Fruit fly (Drosophila melanogaster) whole organism, prepupa: ENCODE measurements around the gene tara.

Experiments
- Blimp-1 ChIP-seq: fragments of 200-800 bp; sonication (Bioruptor generic); optimal IDR thresholded peaks from 3 replicates; lab custom pipeline; 2017; ENCODE audit warnings: missing biosample characterization, missing genetic modification characterization, mild to moderate bottlenecking, moderate library complexity, missing genetic modification reagents
- CG10669 ChIP-seq: fragments of 200-800 bp; sonication (Bioruptor generic); optimal IDR thresholded peaks from 3 replicates; lab custom pipeline; 2018; ENCODE audit warnings: missing biosample characterization, mild to moderate bottlenecking, missing genetic modification characterization, moderate library complexity
- CG11294 ChIP-seq: fragments of 200-800 bp; sonication (Bioruptor generic); IDR thresholded peaks from 2 replicates; pipeline ENCODE4 v1.3.6; 2022; ENCODE audit warnings: missing biosample characterization, missing genetic modification characterization
- CG11902 ChIP-seq: fragments of 200-800 bp; sonication (Bioruptor generic); optimal IDR thresholded peaks from 3 replicates; lab custom pipeline; 2016; ENCODE audit warnings: missing biosample characterization, missing genetic modification characterization
- CG15336 ChIP-seq: fragments of 200-800 bp; sonication (Bioruptor generic); IDR thresholded peaks from 2 replicates; pipeline ENCODE4 v1.3.6; 2022; ENCODE audit warnings: missing biosample characterization, missing genetic modification characterization
- CG1621 ChIP-seq: fragments of 200-800 bp; sonication (Bioruptor generic); optimal IDR thresholded peaks from 3 replicates; lab custom pipeline; 2018; ENCODE audit warnings: missing biosample characterization, mild to moderate bottlenecking, missing genetic modification characterization
- CG16779 ChIP-seq: fragments of 200-800 bp; sonication (Bioruptor generic); optimal IDR thresholded peaks from 3 replicates; lab custom pipeline; 2017; ENCODE audit warnings: missing biosample characterization, mild to moderate bottlenecking, missing genetic modification characterization
- CG3032 ChIP-seq: fragments of 200-800 bp; optimal IDR thresholded peaks from 2 replicates; lab custom pipeline; 2019; ENCODE audit warnings: missing biosample characterization, mild to moderate bottlenecking, missing genetic modification characterization, moderate library complexity
- CG3919 ChIP-seq: fragments of 200-800 bp; sonication (Bioruptor generic); optimal IDR thresholded peaks from 3 replicates; lab custom pipeline; 2016; ENCODE audit warnings: missing biosample characterization, missing genetic modification characterization
- CG6163 ChIP-seq: fragments of 200-800 bp; sonication (Bioruptor generic); IDR thresholded peaks from 3 replicates; pipeline ENCODE4 v1.3.6; 2022; ENCODE audit warnings: missing biosample characterization, missing genetic modification characterization
- CG6854 ChIP-seq: fragments of 200-800 bp; sonication (Bioruptor generic); optimal IDR thresholded peaks from 2 replicates; lab custom pipeline; 2017; ENCODE audit warnings: missing biosample characterization, mild to moderate bottlenecking, missing genetic modification characterization
- CG7368 ChIP-seq: fragments of 200-800 bp; sonication (Bioruptor generic); optimal IDR thresholded peaks from 3 replicates; lab custom pipeline; 2016; ENCODE audit warnings: missing biosample characterization, missing genetic modification characterization
- CG8119 ChIP-seq: fragments of 200-800 bp; sonication (Bioruptor generic); IDR thresholded peaks from 3 replicates; pipeline ENCODE4 v1.3.6; 2022; ENCODE audit warnings: missing biosample characterization, missing genetic modification characterization
- CG8632 ChIP-seq: fragments of 200-800 bp; sonication (Bioruptor generic); optimal IDR thresholded peaks from 3 replicates; lab custom pipeline; 2016; ENCODE audit warnings: missing biosample characterization, missing genetic modification characterization
- Eip75B ChIP-seq: fragments of 200-800 bp; sonication (Bioruptor generic); optimal IDR thresholded peaks from 3 replicates; lab custom pipeline; 2016; ENCODE audit warnings: missing biosample characterization, missing genetic modification characterization
- Eip78C ChIP-seq: fragments of 200-800 bp; sonication (Bioruptor generic); peaks from one replicate; lab custom pipeline; 2016; ENCODE audit warnings: missing biosample characterization, missing genetic modification characterization
- Eip93F ChIP-seq: fragments of 200-800 bp; sonication (Bioruptor generic); optimal IDR thresholded peaks from 2 replicates; lab custom pipeline; 2016; ENCODE audit warnings: missing biosample characterization, mild to moderate bottlenecking, missing genetic modification characterization
- Ets96B ChIP-seq: fragments of 200-800 bp; optimal IDR thresholded peaks from 2 replicates; lab custom pipeline; 2019; ENCODE audit warnings: missing biosample characterization, mild to moderate bottlenecking, missing genetic modification characterization, moderate library complexity
- Hr38 ChIP-seq: sonication (Bioruptor generic); optimal IDR thresholded peaks from 2 replicates; lab custom pipeline; 2016; ENCODE audit warnings: missing biosample characterization, missing genetic modification characterization
- Lpt ChIP-seq: fragments of 200-800 bp; sonication (Bioruptor generic); optimal IDR thresholded peaks from 3 replicates; lab custom pipeline; 2016; ENCODE audit warnings: missing biosample characterization, missing genetic modification characterization
- Met ChIP-seq: fragments of 200-800 bp; sonication (Bioruptor generic); optimal IDR thresholded peaks from 3 replicates; lab custom pipeline; 2016; ENCODE audit warnings: missing biosample characterization, missing genetic modification characterization
- Sox102F ChIP-seq: fragments of 200-800 bp; sonication (Bioruptor generic); optimal IDR thresholded peaks from 2 replicates; lab custom pipeline; 2016; ENCODE audit warnings: missing biosample characterization, mild to moderate bottlenecking, missing genetic modification characterization
- acj6 ChIP-seq: fragments of 200-800 bp; sonication (Bioruptor generic); optimal IDR thresholded peaks from 3 replicates; lab custom pipeline; 2016; ENCODE audit warnings: missing biosample characterization, missing genetic modification characterization
- cyc ChIP-seq: fragments of 200-800 bp; sonication (Bioruptor generic); optimal IDR thresholded peaks from 3 replicates; lab custom pipeline; 2016; ENCODE audit warnings: missing biosample characterization, missing genetic modification characterization
- dac ChIP-seq: fragments of 200-800 bp; sonication (Bioruptor generic); optimal IDR thresholded peaks from 2 replicates; lab custom pipeline; 2017; ENCODE audit warnings: missing biosample characterization, mild to moderate bottlenecking, missing genetic modification characterization
- dsx ChIP-seq: fragments of 200-800 bp; optimal IDR thresholded peaks from 3 replicates; lab custom pipeline; 2019; ENCODE audit warnings: missing biosample characterization, mild to moderate bottlenecking, missing genetic modification characterization, moderate library complexity; ENCODE audit not compliant: poor library complexity, severe bottlenecking
- eg ChIP-seq: fragments of 200-800 bp; sonication (Bioruptor generic); IDR thresholded peaks from 3 replicates; pipeline ENCODE4 v1.3.6; 2022; ENCODE audit warnings: missing biosample characterization, missing genetic modification characterization
- esn ChIP-seq: fragments of 200-800 bp; sonication (Bioruptor generic); optimal IDR thresholded peaks from 2 replicates; lab custom pipeline; 2016; ENCODE audit warnings: missing biosample characterization, mild to moderate bottlenecking, missing genetic modification characterization, moderate library complexity
- fd59A ChIP-seq: fragments of 200-800 bp; sonication (Bioruptor generic); optimal IDR thresholded peaks from 2 replicates; lab custom pipeline; 2017; ENCODE audit warnings: missing biosample characterization, mild to moderate bottlenecking, missing genetic modification characterization, missing genetic modification reagents
- net ChIP-seq: fragments of 200-800 bp; sonication (Bioruptor generic); optimal IDR thresholded peaks from 3 replicates; lab custom pipeline; 2016; ENCODE audit warnings: missing biosample characterization, missing genetic modification characterization
- pdm3 ChIP-seq: fragments of 200-800 bp; sonication (Bioruptor generic); optimal IDR thresholded peaks from 3 replicates; lab custom pipeline; 2016; ENCODE audit warnings: missing biosample characterization, missing genetic modification characterization
- ss ChIP-seq, 2 experiments: fragments of 200-800 bp; sonication (Bioruptor generic); optimal IDR thresholded peaks; 2 replicates in 1 of 2; 3 replicates in 1 of 2; lab custom pipeline; 2017 to 2018; ENCODE audit warnings: mild to moderate bottlenecking in 2 of 2, missing biosample characterization in 2 of 2, missing genetic modification characterization in 2 of 2, moderate library complexity in 1 of 2
- svp ChIP-seq: fragments of 200-800 bp; sonication (Bioruptor generic); peaks from one replicate; lab custom pipeline; 2016; ENCODE audit warnings: missing biosample characterization, missing genetic modification characterization
- vri ChIP-seq: fragments of 200-800 bp; sonication (Bioruptor generic); optimal IDR thresholded peaks from 3 replicates; lab custom pipeline; 2016; ENCODE audit warnings: missing biosample characterization, mild to moderate bottlenecking, missing genetic modification characterization

tara gene

DNA sequence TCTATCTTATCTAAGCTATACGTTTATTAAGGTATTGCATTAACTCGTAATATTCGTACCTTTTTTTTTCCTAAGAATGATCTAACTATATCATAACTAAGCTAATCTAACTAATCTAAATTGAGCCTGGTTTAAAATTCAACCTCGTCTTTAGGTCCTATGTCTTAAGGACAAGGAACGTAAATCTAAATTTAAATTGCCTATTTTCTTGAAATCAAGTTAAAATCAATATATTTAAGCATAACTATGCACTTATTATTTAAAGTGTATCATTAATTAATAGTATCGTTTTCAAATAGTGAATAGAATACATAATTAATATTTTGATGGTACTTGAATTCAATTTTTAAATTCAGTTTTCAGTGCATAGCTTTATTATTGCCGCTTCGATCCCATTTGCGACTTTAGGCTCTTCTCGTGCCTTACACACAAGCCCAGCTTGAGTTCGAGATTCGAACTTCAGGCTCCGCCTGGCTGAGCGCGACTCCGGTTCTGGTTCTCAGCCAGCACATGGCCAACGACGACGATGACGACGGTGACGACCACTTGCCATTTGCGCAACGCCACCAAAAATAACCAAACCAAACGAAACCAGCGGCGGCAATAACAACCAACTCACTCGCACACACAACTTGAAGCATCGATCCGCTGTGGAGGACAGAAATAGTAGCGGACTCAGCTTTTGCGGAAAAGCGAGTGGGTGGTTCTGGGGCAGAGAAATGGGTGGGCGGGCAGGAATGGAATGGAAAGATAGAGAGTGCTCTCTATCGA is 14.5 kb upstream of the tara start (continued):
- TF ChIP-seq Ets96B = peak; percentile 43
- TF ChIP-seq cyc = peak; percentile 23
- TF ChIP-seq CG8119 (GFP tag; lab: Robert Waterston, UW) = peak; percentile 13; the same call in 1 of the 3 replicates
- TF ChIP-seq ss (GFP tag; optimal IDR thresholded peaks at IDR 0.05; lab: Kevin White, UChicago) = peak in 1 of 2 experiments; percentile 27
- peak; percentile 55 for TF ChIP-seq Met (GFP tag; lab: Kevin White, UChicago)
- TF ChIP-seq CG10669 (GFP tag; lab: Kevin White, UChicago) = peak; percentile 44
- TF ChIP-seq Hr38 (GFP tag; lab: Kevin White, UChicago) = no peak
- peak; percentile 61 for TF ChIP-seq acj6 (GFP tag; lab: Kevin White, UChicago)
- TF ChIP-seq CG3032 (tag; lab: Kevin White, UChicago) = peak; percentile 69
- peak; percentile 75 for TF ChIP-seq esn (GFP tag; lab: Kevin White, UChicago)
- TF ChIP-seq Eip75B (GFP tag; lab: Kevin White, UChicago) = peak; percentile 14
- TF ChIP-seq Eip93F (GFP tag; lab: Kevin White, UChicago) = no peak
- no peak for TF ChIP-seq Lpt
- peak; percentile 6 for TF ChIP-seq CG8632 (GFP tag; lab: Kevin White, UChicago)
- peak; percentile 58 for TF ChIP-seq fd59A (GFP tag; lab: Kevin White, UChicago)
- peak; percentile 9; the same call in 1 of the 2 replicates for TF ChIP-seq CG15336
- TF ChIP-seq svp = peak; percentile 79
- TF ChIP-seq CG11294 (GFP tag; lab: Robert Waterston, UW) = no peak
- peak; percentile 45 for TF ChIP-seq net
- TF ChIP-seq CG1621 (tag; lab: Kevin White, UChicago) = peak; percentile 63
- no peak for TF ChIP-seq vri
- TF ChIP-seq dsx (GFP tag; lab: Kevin White, UChicago) = no peak
- no peak for TF ChIP-seq dac (GFP tag; lab: Kevin White, UChicago)
- TF ChIP-seq CG11902 = no peak
- TF ChIP-seq CG6854 = peak; percentile 69
- TF ChIP-seq CG6163 (GFP tag; lab: Robert Waterston, UW) = peak; percentile 43; the same call in 1 of the 3 replicates
- peak; percentile 50 for TF ChIP-seq pdm3 (GFP tag; lab: Kevin White, UChicago)
- peak; percentile 14; the same call in 1 of the 3 replicates for TF ChIP-seq eg (GFP tag; lab: Robert Waterston, UW)
- peak; percentile 10 for TF ChIP-seq Sox102F (GFP tag; lab: Kevin White, UChicago)
- no peak for TF ChIP-seq CG7368 (GFP tag; lab: Kevin White, UChicago)

DNA sequence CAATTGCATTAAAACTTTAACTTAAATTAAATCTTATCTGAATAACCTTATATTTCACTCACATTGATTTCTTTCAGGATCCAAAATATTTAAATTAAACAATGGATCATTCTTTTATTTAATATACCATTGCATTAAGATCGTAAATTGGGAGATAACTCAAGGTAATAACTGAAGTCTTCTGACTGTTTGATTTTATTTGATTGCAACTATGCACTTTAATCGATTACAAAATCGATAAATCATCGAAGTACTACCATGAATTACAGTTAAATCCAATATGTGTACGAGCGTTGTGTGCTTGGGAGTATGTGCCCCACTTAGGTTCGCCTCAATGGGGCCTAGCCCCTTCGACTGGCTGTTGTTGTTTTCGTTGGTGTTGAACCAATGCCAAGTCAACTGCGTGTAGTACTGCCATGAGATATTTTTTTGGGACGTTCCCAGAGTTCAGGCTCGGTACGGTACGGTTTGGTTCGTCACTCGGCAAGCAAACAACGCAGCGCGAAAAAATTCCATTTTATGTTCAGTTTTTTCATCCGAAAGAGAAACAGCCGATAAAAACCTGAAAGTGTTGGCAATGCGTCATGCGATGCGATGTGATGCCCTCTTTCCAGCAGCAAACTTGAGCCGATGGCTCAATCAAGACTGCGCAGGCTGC is 13.4 kb upstream of the tara start:
- TF ChIP-seq Eip78C (GFP tag; lab: Kevin White, UChicago) (peak; percentile 62), CG6163 (GFP tag; lab: Robert Waterston, UW) (peak; percentile 48; the same call in 1 of the 3 replicates), Met (GFP tag; lab: Kevin White, UChicago) (peak; percentile 26), Blimp-1 (GFP tag; lab: Kevin White, UChicago) (peak; percentile 36), CG10669 (GFP tag; lab: Kevin White, UChicago) (no peak), CG6854 (peak; percentile 39), CG1621 (tag; lab: Kevin White, UChicago) (peak; percentile 4), CG8632 (GFP tag; lab: Kevin White, UChicago) (no peak), CG16779 (tag; lab: Kevin White, UChicago) (no peak), svp (peak; percentile 58), CG3919 (peak; percentile 7), esn (GFP tag; lab: Kevin White, UChicago) (peak; percentile 17), ss (GFP tag; optimal IDR thresholded peaks at IDR 0.05; lab: Kevin White, UChicago) (no peak), CG15336 (no peak), Sox102F (GFP tag; lab: Kevin White, UChicago) (peak; percentile 7), net (no peak)
